Worm (Caenorhabditis elegans): ENCODE measurements around the gene T28C12.2.

T28C12.2 gene

ce11 chrV:6303471-6303870 is 25.5 kb upstream of the T28C12.2 start, which contains the start of gene sago-1:
Gene sago-1 (plus strand): TSS chrV:6303771.
- no peak for TF ChIP-seq C17E4.6 (GFP tag; IDR thresholded peaks at IDR 0.05)

DNA sequence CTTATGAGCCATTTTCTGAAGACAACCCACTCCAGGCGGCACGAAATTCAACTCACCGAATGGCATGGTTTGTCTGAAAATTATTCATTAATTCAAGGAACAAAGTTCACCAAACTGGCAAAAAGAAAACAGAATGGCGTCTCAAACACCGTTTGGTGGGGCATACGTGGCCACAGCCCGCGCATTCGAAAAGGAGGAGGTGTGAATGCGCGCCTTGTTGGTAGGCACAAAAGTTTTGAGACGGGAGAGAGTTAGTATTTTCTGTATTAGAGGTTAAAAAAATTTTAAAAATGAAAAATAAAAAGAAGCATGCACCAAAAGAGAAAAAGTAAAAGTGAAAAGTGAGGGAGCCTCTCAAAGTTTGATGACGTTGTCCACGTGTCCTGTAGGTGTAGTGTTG is 17.1 kb upstream of the T28C12.2 start:
- TF ChIP-seq madf-6 (GFP tag; IDR thresholded peaks at IDR 0.05) (peak; percentile 62), ets-4 (GFP tag; optimal IDR thresholded peaks at IDR 0.05) (no peak), ama-1 (optimal IDR thresholded peaks at IDR 0.05) (no peak), ama-1 (GFP tag; optimal IDR thresholded peaks at IDR 0.05) (no peak), F33H1.4 (GFP tag; IDR thresholded peaks at IDR 0.05) (no peak), pbrm-1 (GFP tag; IDR thresholded peaks at IDR 0.05) (no peak), ztf-26 (tag; optimal IDR thresholded peaks at IDR 0.05) (no peak), efl-1 (GFP tag; optimal IDR thresholded peaks at IDR 0.05) (peak; percentile 60), bed-2 (GFP tag; IDR thresholded peaks at IDR 0.05) (no peak), ZK185.1 (tag; optimal IDR thresholded peaks at IDR 0.05; ENCODE audit: poor library complexity, severe bottlenecking) (no peak), lag-1 (GFP tag; IDR thresholded peaks at IDR 0.05) (no peak), F57A8.1 (GFP tag; optimal IDR thresholded peaks at IDR 0.05) (no peak), F57C9.4 (tag; optimal IDR thresholded peaks at IDR 0.05) (no peak), attf-5 (GFP tag; optimal IDR thresholded peaks at IDR 0.05) (no peak), hlh-26 (GFP tag; conservative IDR thresholded peaks at IDR 0.05) (no peak), lin-54 (GFP tag; optimal IDR thresholded peaks at IDR 0.05) (no peak), madf-8 (GFP tag; conservative IDR thresholded peaks at IDR 0.05) (0 out of 2 replicates have a peak, but pooled peaks have one; percentile 7)

- TF ChIP-seq cebp-1 (GFP tag; IDR thresholded peaks at IDR 0.05): no peak
- no peak for TF ChIP-seq cebp-1 (tag; optimal IDR thresholded peaks at IDR 0.05)
- no peak for TF ChIP-seq akir-1 (GFP tag; optimal IDR thresholded peaks at IDR 0.05)
- TF ChIP-seq Y95B8A.8 (GFP tag; IDR thresholded peaks at IDR 0.05): no peak
- TF ChIP-seq K12H6.12 (tag; optimal IDR thresholded peaks at IDR 0.05): no peak
- TF ChIP-seq B0035.1 (tag; optimal IDR thresholded peaks at IDR 0.05): no peak
- TF ChIP-seq F33H1.4 (GFP tag; IDR thresholded peaks at IDR 0.05): no peak
- no peak for TF ChIP-seq F57A8.1 (GFP tag; optimal IDR thresholded peaks at IDR 0.05)
- TF ChIP-seq zfh-2 (GFP tag; conservative IDR thresholded peaks at IDR 0.05): no peak
- TF ChIP-seq C17E4.6 (GFP tag; IDR thresholded peaks at IDR 0.05): no peak
- TF ChIP-seq snpc-1.1 (tag; optimal IDR thresholded peaks at IDR 0.05; ENCODE audit: insufficient read depth): no peak
Observed at ce11 chrV:6316632-6317031, 12.4 kb upstream of the T28C12.2 start, which contains the start of gene cest-24. Gene cest-24 (plus strand): TSS chrV:6316932.

- no peak for TF ChIP-seq sea-2 (GFP tag; IDR thresholded peaks at IDR 0.05)
Observed at ce11 chrV:6317928-6318327, 11.1 kb upstream of the T28C12.2 start.

ce11 chrV:6319358-6319757 is 9.6 kb upstream of the T28C12.2 start:
- no peak for TF ChIP-seq tbp1 (GFP tag; optimal IDR thresholded peaks at IDR 0.05)
- TF ChIP-seq Y53F4B.3 (GFP tag; IDR thresholded peaks at IDR 0.05): no peak
- TF ChIP-seq F52B5.7 (tag; optimal IDR thresholded peaks at IDR 0.05): no peak
- no peak for TF ChIP-seq egl-44 (GFP tag; IDR thresholded peaks at IDR 0.05)
- TF ChIP-seq ztf-6 (GFP tag; IDR thresholded peaks at IDR 0.05): no peak
- no peak for TF ChIP-seq aptf-2 (GFP tag; conservative IDR thresholded peaks at IDR 0.05)
- no peak for TF ChIP-seq ekl-4 (GFP tag; IDR thresholded peaks at IDR 0.05)
- no peak for TF ChIP-seq lin-40 (tag; optimal IDR thresholded peaks at IDR 0.05)
- no peak for TF ChIP-seq K11D2.4 (GFP tag; IDR thresholded peaks at IDR 0.05)
- TF ChIP-seq F49E8.2 (tag; optimal IDR thresholded peaks at IDR 0.05; ENCODE audit: insufficient read depth): no peak

All from whole organism, young adult.